Worm (Caenorhabditis elegans) whole organism, late embryonic: ENCODE measurements around the gene T01B10.5.

Experiments
- C08G9.2 ChIP-seq: sonication (generic microtip); optimal IDR thresholded peaks from 2 replicates; lab custom pipeline; 2016; ENCODE audit warnings: mild to moderate bottlenecking, missing genetic modification characterization, moderate library complexity, missing compliant biosample characterization
- C38D4.7 ChIP-seq: fragments of 200-800 bp; sonication (Bioruptor generic); optimal IDR thresholded peaks from 2 replicates; lab custom pipeline; 2018; ENCODE audit warnings: mild to moderate bottlenecking, missing genetic modification characterization, moderate library complexity, missing compliant biosample characterization
- F13H6.1 ChIP-seq: sonication (generic microtip); optimal IDR thresholded peaks from 2 replicates; lab custom pipeline; 2016; ENCODE audit warnings: missing genetic modification characterization, missing compliant biosample characterization
- K09A11.1 ChIP-seq: sonication (generic microtip); optimal IDR thresholded peaks from 2 replicates; lab custom pipeline; 2017; ENCODE audit warnings: antibody characterized with exemption, mild to moderate bottlenecking, missing genetic modification characterization, missing compliant biosample characterization; ENCODE audit not compliant: insufficient read depth
- ahr-1 ChIP-seq: sonication (generic microtip); optimal IDR thresholded peaks from 2 replicates; lab custom pipeline; 2016; ENCODE audit warnings: missing genetic modification characterization, missing compliant biosample characterization
- ama-1 ChIP-seq: fragments of 150-350 bp; optimal IDR thresholded peaks from 2 replicates; lab custom pipeline; 2014
- ceh-14 ChIP-seq: sonication (generic microtip); optimal IDR thresholded peaks from 2 replicates; lab custom pipeline; 2016; ENCODE audit warnings: missing genotype, missing genetic modification characterization, missing compliant biosample characterization
- ceh-18 ChIP-seq: sonication (generic microtip); optimal IDR thresholded peaks from 2 replicates; lab custom pipeline; 2016; ENCODE audit warnings: missing genetic modification characterization, missing compliant biosample characterization
- ceh-2 ChIP-seq: sonication (generic microtip); optimal IDR thresholded peaks from 2 replicates; lab custom pipeline; 2016; ENCODE audit warnings: missing genotype, missing genetic modification characterization, missing compliant biosample characterization
- ceh-22 ChIP-seq: sonication (generic microtip); optimal IDR thresholded peaks from 2 replicates; lab custom pipeline; 2017; ENCODE audit warnings: missing biosample characterization, missing genetic modification characterization
- ceh-30 ChIP-seq: fragments of 150-350 bp; optimal IDR thresholded peaks from 2 replicates; lab custom pipeline; 2014; ENCODE audit warnings: missing biosample characterization, missing genetic modification characterization
- ceh-34 ChIP-seq: sonication (generic microtip); optimal IDR thresholded peaks from 2 replicates; lab custom pipeline; 2016; ENCODE audit warnings: mild to moderate bottlenecking, missing genetic modification characterization, missing compliant biosample characterization
- ceh-45 ChIP-seq: fragments of 200-800 bp; sonication (Bioruptor generic); IDR thresholded peaks from 2 replicates; pipeline ENCODE4 v1.3.6; 2022; ENCODE audit warnings: missing genetic modification reagents, missing genetic modification characterization, missing compliant biosample characterization
- ceh-48 ChIP-seq: sonication (generic microtip); optimal IDR thresholded peaks from 2 replicates; lab custom pipeline; 2016; ENCODE audit warnings: missing genetic modification characterization, inconsistent platforms, missing compliant biosample characterization
- ceh-9 ChIP-seq: sonication (generic microtip); optimal IDR thresholded peaks from 2 replicates; lab custom pipeline; 2016; ENCODE audit warnings: mild to moderate bottlenecking, missing genetic modification characterization, inconsistent platforms, missing compliant biosample characterization
- che-1 ChIP-seq: sonication (generic microtip); optimal IDR thresholded peaks from 2 replicates; lab custom pipeline; 2016; ENCODE audit warnings: mild to moderate bottlenecking, missing genetic modification characterization, missing compliant biosample characterization
- dmd-4 ChIP-seq: sonication (generic microtip); optimal IDR thresholded peaks from 2 replicates; lab custom pipeline; 2016; ENCODE audit warnings: borderline replicate concordance, missing genetic modification characterization, missing compliant biosample characterization
- dve-1 ChIP-seq: sonication (generic microtip); optimal IDR thresholded peaks from 2 replicates; lab custom pipeline; 2017; ENCODE audit warnings: antibody characterized with exemption, mild to moderate bottlenecking, missing genetic modification characterization, missing compliant biosample characterization
- elt-4 ChIP-seq: sonication (generic microtip); optimal IDR thresholded peaks from 2 replicates; lab custom pipeline; 2016; ENCODE audit warnings: missing genetic modification characterization, missing compliant biosample characterization
- fkh-10 ChIP-seq: fragments of 150-350 bp; optimal IDR thresholded peaks from 2 replicates; lab custom pipeline; 2014; ENCODE audit warnings: missing biosample characterization, missing genetic modification reagents, missing genetic modification characterization
- fkh-6 ChIP-seq: sonication (generic microtip); optimal IDR thresholded peaks from 2 replicates; lab custom pipeline; 2016; ENCODE audit warnings: missing genetic modification characterization, missing compliant biosample characterization
- hlh-15 ChIP-seq: sonication (generic microtip); optimal IDR thresholded peaks from 2 replicates; lab custom pipeline; 2016; ENCODE audit warnings: missing genetic modification characterization, missing compliant biosample characterization
- hlh-30 ChIP-seq: sonication (generic microtip); optimal IDR thresholded peaks from 2 replicates; lab custom pipeline; 2017; ENCODE audit warnings: antibody characterized with exemption, missing genetic modification characterization, missing compliant biosample characterization; ENCODE audit not compliant: insufficient read depth
- hlh-8 ChIP-seq: sonication (generic microtip); optimal IDR thresholded peaks from 2 replicates; lab custom pipeline; 2016; ENCODE audit warnings: missing genotype, missing genetic modification characterization, missing compliant biosample characterization
- lim-6 ChIP-seq: sonication (generic microtip); optimal IDR thresholded peaks from 2 replicates; lab custom pipeline; 2016; ENCODE audit warnings: missing genetic modification characterization, missing compliant biosample characterization
- lin-11 ChIP-seq: fragments of 200-800 bp; sonication (Bioruptor generic); optimal IDR thresholded peaks from 2 replicates; lab custom pipeline; 2018; ENCODE audit warnings: mild to moderate bottlenecking, missing genetic modification characterization, missing compliant biosample characterization
- odd-2 ChIP-seq: sonication (generic microtip); optimal IDR thresholded peaks from 2 replicates; lab custom pipeline; 2017; ENCODE audit warnings: antibody characterized with exemption, mild to moderate bottlenecking, missing genetic modification characterization, missing compliant biosample characterization
- pat-9 ChIP-seq: fragments of 200-800 bp; sonication (Bioruptor generic); optimal IDR thresholded peaks from 2 replicates; lab custom pipeline; 2018; ENCODE audit warnings: mild to moderate bottlenecking, missing genetic modification characterization, moderate library complexity, missing compliant biosample characterization
- pha-2 ChIP-seq: sonication (generic microtip); optimal IDR thresholded peaks from 2 replicates; lab custom pipeline; 2017; ENCODE audit warnings: mild to moderate bottlenecking, missing genetic modification characterization, missing compliant biosample characterization
- pha-4 ChIP-seq: fragments of 150-350 bp; optimal IDR thresholded peaks from 2 replicates; lab custom pipeline; 2018; ENCODE audit warnings: missing biosample characterization, missing genetic modification reagents, missing genetic modification characterization
- pros-1 ChIP-seq: fragments of 150-350 bp; optimal IDR thresholded peaks from 2 replicates; lab custom pipeline; 2014; ENCODE audit warnings: missing biosample characterization, missing genetic modification reagents, missing genetic modification characterization
- sdc-2 ChIP-seq: sonication (generic microtip); optimal IDR thresholded peaks from 2 replicates; lab custom pipeline; 2016; ENCODE audit warnings: missing genotype, missing genetic modification characterization, missing compliant biosample characterization
- sox-4 ChIP-seq: sonication (generic microtip); optimal IDR thresholded peaks from 2 replicates; lab custom pipeline; 2017; ENCODE audit warnings: mild to moderate bottlenecking, missing genetic modification characterization, inconsistent platforms, missing compliant biosample characterization
- syd-9 ChIP-seq: sonication (generic microtip); optimal IDR thresholded peaks from 2 replicates; lab custom pipeline; 2016; ENCODE audit warnings: mild to moderate bottlenecking, missing genetic modification characterization, moderate library complexity, missing compliant biosample characterization
- ttx-3 ChIP-seq: sonication (generic microtip); optimal IDR thresholded peaks from 2 replicates; lab custom pipeline; 2016; ENCODE audit warnings: missing genetic modification reagents, missing genetic modification characterization, missing compliant biosample characterization
- unc-42 ChIP-seq: sonication (generic microtip); optimal IDR thresholded peaks from 2 replicates; lab custom pipeline; 2016; ENCODE audit warnings: missing genotype, missing genetic modification characterization, missing compliant biosample characterization
- unc-55 ChIP-seq: sonication (generic microtip); optimal IDR thresholded peaks from 2 replicates; lab custom pipeline; 2017; ENCODE audit warnings: missing biosample characterization, missing genetic modification reagents, missing genetic modification characterization
- ztf-16 ChIP-seq: sonication (generic microtip); optimal IDR thresholded peaks from 2 replicates; lab custom pipeline; 2017; ENCODE audit warnings: missing genetic modification characterization, missing compliant biosample characterization

T01B10.5 gene

ce11 chrX:8500922-8501321, 5.8 kb downstream of the T01B10.5 start, which contains the start of gene grd-4:
TSS of gene grd-4 (plus strand) at chrX:8501222.
- TF ChIP-seq odd-2 (tag; lab: Kevin White, UChicago), result no peak
- no peak for TF ChIP-seq ceh-2 (tag; lab: Kevin White, UChicago)
- TF ChIP-seq F13H6.1 (tag; lab: Kevin White, UChicago), result no peak
- TF ChIP-seq ceh-18 (tag; lab: Kevin White, UChicago), result no peak
- no peak for TF ChIP-seq ceh-9 (tag; lab: Kevin White, UChicago)
- no peak for TF ChIP-seq dmd-4 (tag; lab: Kevin White, UChicago)
- TF ChIP-seq syd-9 (tag; lab: Kevin White, UChicago), result no peak
- no peak for TF ChIP-seq hlh-8 (tag; lab: Kevin White, UChicago)
- TF ChIP-seq sox-4 (tag; lab: Kevin White, UChicago), result no peak
- no peak for TF ChIP-seq ceh-45 (GFP tag; lab: Robert Waterston, UW)
- TF ChIP-seq, all 69 proteins: peak for 0

- TF ChIP-seq syd-9 (tag; lab: Kevin White, UChicago) (no peak), unc-55 (GFP tag; lab: Kevin White, UChicago) (no peak), fkh-10 (no peak), ztf-16 (tag; lab: Kevin White, UChicago) (no peak), unc-42 (tag; lab: Kevin White, UChicago) (no peak), ahr-1 (no peak), ceh-18 (tag; lab: Kevin White, UChicago) (no peak), pat-9 (no peak), fkh-6 (tag; lab: Kevin White, UChicago) (no peak)
These were observed 9.1 kb downstream of the T01B10.5 start for ce11 chrX:8504207-8504606.

ce11 chrX:8507053-8507452, 11.9 kb downstream of the T01B10.5 start:
- no peak for TF ChIP-seq fkh-6 (tag; lab: Kevin White, UChicago)
- TF ChIP-seq dve-1 (tag; lab: Kevin White, UChicago), result no peak
- TF ChIP-seq pros-1 (tag; lab: Kevin White, UChicago), result no peak
- no peak for TF ChIP-seq lin-11
- no peak for TF ChIP-seq ceh-22 (tag; lab: Kevin White, UChicago)
- TF ChIP-seq pha-4 (tag; lab: Kevin White, UChicago), result no peak
- TF ChIP-seq C08G9.2, result no peak
- TF ChIP-seq odd-2 (tag; lab: Kevin White, UChicago), result no peak
- no peak for TF ChIP-seq ztf-16 (tag; lab: Kevin White, UChicago)
- TF ChIP-seq hlh-15 (tag; lab: Kevin White, UChicago), result no peak
- no peak for TF ChIP-seq unc-55 (GFP tag; lab: Kevin White, UChicago)
- no peak for TF ChIP-seq fkh-10

DNA sequence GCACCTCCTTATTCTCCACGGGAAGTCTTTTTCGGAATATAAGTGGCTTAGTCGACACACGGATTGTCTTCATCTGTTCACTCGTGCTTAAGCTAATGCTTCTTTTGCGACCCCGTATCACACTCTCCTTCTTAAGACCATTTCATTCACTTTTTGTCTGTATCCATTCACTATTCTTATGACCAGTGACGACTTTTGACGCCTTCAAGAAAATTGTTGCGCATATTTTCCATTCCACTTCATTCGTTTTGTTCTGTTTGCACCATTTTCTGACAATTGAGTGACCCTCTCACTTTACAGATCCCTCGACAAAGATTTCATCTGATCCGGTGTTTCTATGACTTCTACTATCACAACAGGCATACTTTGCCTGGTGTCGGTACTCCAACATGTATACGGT, 12.5 kb downstream of the T01B10.5 start, which contains the start of gene H03E18.1:
TSS of gene H03E18.1 (plus strand) at position 301 of the 400 bp plus-strand sequence.
- TF ChIP-seq ceh-48, result no peak
- TF ChIP-seq lin-11, result no peak
- TF ChIP-seq ceh-22 (tag; lab: Kevin White, UChicago), result no peak
- TF ChIP-seq, all 69 proteins: peak for 0

DNA sequence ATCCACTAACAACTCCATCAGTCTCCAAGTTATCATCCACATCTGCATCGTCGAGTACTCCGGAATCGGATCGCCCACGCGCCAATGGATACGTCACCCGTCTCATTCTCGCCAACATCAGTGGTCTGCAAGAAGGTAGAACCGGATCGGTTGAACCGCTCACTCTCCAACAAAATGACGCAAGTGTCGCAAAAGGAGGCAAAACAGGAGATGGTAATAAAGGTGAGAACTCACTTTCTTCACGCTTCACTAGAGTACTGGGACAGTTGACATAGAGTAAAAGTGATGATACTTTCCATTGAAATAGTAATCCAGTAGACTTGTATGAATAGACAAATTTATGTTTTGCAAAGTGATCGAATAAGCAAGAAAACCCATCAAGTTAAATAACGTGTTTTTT, 14.0 kb downstream of the T01B10.5 start:
- TF ChIP-seq C08G9.2 (no peak), pha-2 (tag; lab: Kevin White, UChicago) (no peak), ceh-30 (no peak)

DNA sequence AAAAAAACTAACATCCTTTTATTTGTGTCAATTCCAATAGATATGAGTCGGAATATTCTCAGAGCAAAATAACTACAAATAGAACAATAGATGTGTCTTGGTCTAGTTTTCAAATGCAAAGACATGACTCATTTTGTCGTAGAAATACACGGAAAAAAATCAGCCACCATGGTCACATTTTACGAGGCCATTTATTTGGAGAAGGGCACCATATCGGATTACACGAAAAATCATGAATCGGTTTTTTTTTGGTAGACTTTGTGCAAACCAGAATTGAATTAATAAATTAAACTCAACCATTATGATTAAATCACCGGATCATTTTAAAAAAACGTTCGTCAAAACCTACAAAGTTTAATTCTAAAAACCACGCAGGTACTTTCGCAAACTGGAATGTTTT, 25.3 kb downstream of the T01B10.5 start, which contains the start of gene H03E18.2:
TSS of gene H03E18.2 (minus strand) at position 101 of the 400 bp plus-strand sequence.
- TF ChIP-seq pat-9 (no peak), che-1 (tag; lab: Kevin White, UChicago) (no peak), odd-2 (tag; lab: Kevin White, UChicago) (no peak), syd-9 (tag; lab: Kevin White, UChicago) (no peak), ceh-22 (tag; lab: Kevin White, UChicago) (no peak), K09A11.1 (no peak), dmd-4 (tag; lab: Kevin White, UChicago) (no peak), lim-6 (tag; lab: Kevin White, UChicago) (no peak), C38D4.7 (GFP tag; lab: Kevin White, UChicago) (no peak), sdc-2 (tag; lab: Kevin White, UChicago) (no peak), hlh-30 (tag; lab: Kevin White, UChicago) (no peak), ama-1 (lab: Kevin White, UChicago) (no peak), fkh-10 (no peak), ttx-3 (no peak), ceh-45 (GFP tag; lab: Robert Waterston, UW) (no peak), ceh-34 (no peak), ceh-14 (no peak), pros-1 (tag; lab: Kevin White, UChicago) (no peak), elt-4 (tag; lab: Kevin White, UChicago) (no peak)
- TF ChIP-seq, all 69 proteins: peak for 0
